Worm (Caenorhabditis elegans): ENCODE results near the gene bmy-1.
"Not testable (repeated sequence)": the region's sequence is repeated elsewhere in the genome, so short reads cannot be mapped to it uniquely, and the experiment has no call there.

Gene bmy-1

ce11 chrII:5350357-5350756, 8.1 kb upstream of the bmy-1 start, which contains the start of gene F09E5.8:
TSS of gene F09E5.8 (plus strand) at chrII:5350669.
- TF ChIP-seq lin-1 (GFP tag; IDR thresholded peaks at IDR 0.05) (0 out of 2 replicates have a peak, but pooled peaks have one; percentile 41), ceh-20 (GFP tag; IDR thresholded peaks at IDR 0.05) (0 out of 2 replicates have a peak, but pooled peaks have one; percentile 25), ctbp-1 (GFP tag; IDR thresholded peaks at IDR 0.05) (0 out of 2 replicates have a peak, but pooled peaks have one; percentile 39), T26A8.4 (GFP tag; IDR thresholded peaks at IDR 0.05) (peak; percentile 81), pha-4 (GFP tag; IDR thresholded peaks at IDR 0.05) (peak; percentile 63; the same call in 1 of the 2 replicates), vab-7 (GFP tag; IDR thresholded peaks at IDR 0.05) (0 out of 2 replicates have a peak, but pooled peaks have one; percentile 63), lin-38 (GFP tag; IDR thresholded peaks at IDR 0.05) (peak; percentile 82), hmg-1.1 (GFP tag; IDR thresholded peaks at IDR 0.05) (peak; percentile 78), dmd-6 (GFP tag; IDR thresholded peaks at IDR 0.05) (peak; percentile 23; the same call in 1 of the 2 replicates)
- TF ChIP-seq pha-4 (tag; optimal IDR thresholded peaks at IDR 0.05) = not testable (repeated sequence)

ce11 chrII:5351799-5352198, 6.7 kb upstream of the bmy-1 start, which contains the start of gene F09E5.7:
TSS of gene F09E5.7 (plus strand) at chrII:5352099.
- no peak for TF ChIP-seq lin-13 (GFP tag; optimal IDR thresholded peaks at IDR 0.05)
- TF ChIP-seq fkh-10 (GFP tag; optimal IDR thresholded peaks at IDR 0.05) = no peak
- TF ChIP-seq lir-3 (tag; optimal IDR thresholded peaks at IDR 0.05) = no peak
- no peak for TF ChIP-seq unc-39 (tag; optimal IDR thresholded peaks at IDR 0.05)
- no peak for TF ChIP-seq madf-5 (GFP tag; IDR thresholded peaks at IDR 0.05)
- no peak for TF ChIP-seq T20F7.1 (GFP tag; optimal IDR thresholded peaks at IDR 0.05)
- no peak for TF ChIP-seq daf-8 (GFP tag; IDR thresholded peaks at IDR 0.05)
- no peak for TF ChIP-seq pqm-1 (tag; optimal IDR thresholded peaks at IDR 0.05)
- TF ChIP-seq ceh-20 (GFP tag; IDR thresholded peaks at IDR 0.05) = no peak
- no peak for TF ChIP-seq nhr-11 (tag; optimal IDR thresholded peaks at IDR 0.05)
- no peak for TF ChIP-seq mdt-29 (GFP tag; IDR thresholded peaks at IDR 0.05)
- no peak for TF ChIP-seq mxl-2 (GFP tag; conservative IDR thresholded peaks at IDR 0.05)
- no peak for TF ChIP-seq arid-1 (GFP tag; conservative IDR thresholded peaks at IDR 0.05)
- TF ChIP-seq Y105C5A.15 (GFP tag; IDR thresholded peaks at IDR 0.05) = no peak
- no peak for TF ChIP-seq nhr-10 (tag; optimal IDR thresholded peaks at IDR 0.05)
- no peak for TF ChIP-seq pha-4 (GFP tag; IDR thresholded peaks at IDR 0.05)
- no peak for TF ChIP-seq pha-4 (tag; optimal IDR thresholded peaks at IDR 0.05)
- no peak for TF ChIP-seq F26F4.8 (GFP tag; conservative IDR thresholded peaks at IDR 0.05)
- no peak for TF ChIP-seq hlh-11 (tag; optimal IDR thresholded peaks at IDR 0.05)

- TF ChIP-seq dmd-6 (GFP tag; IDR thresholded peaks at IDR 0.05) = 0 out of 2 replicates have a peak, but pooled peaks have one; percentile 27
- TF ChIP-seq jun-1 (tag; optimal IDR thresholded peaks at IDR 0.05) = no peak
- TF ChIP-seq dmd-9 (GFP tag; IDR thresholded peaks at IDR 0.05) = 0 out of 2 replicates have a peak, but pooled peaks have one; percentile 28
- TF ChIP-seq ztf-11 (tag; optimal IDR thresholded peaks at IDR 0.05) = no peak
- TF ChIP-seq F44E2.7 (GFP tag; IDR thresholded peaks at IDR 0.05) = peak; percentile 86; the same call in 1 of the 2 replicates
- no peak for TF ChIP-seq ceh-62 (tag; optimal IDR thresholded peaks at IDR 0.05)
- no peak for TF ChIP-seq fkh-10 (GFP tag; optimal IDR thresholded peaks at IDR 0.05)
- peak; percentile 78 for TF ChIP-seq tra-1 (GFP tag; IDR thresholded peaks at IDR 0.05)
- no peak for TF ChIP-seq lin-13 (GFP tag; optimal IDR thresholded peaks at IDR 0.05)
- TF ChIP-seq mdt-29 (GFP tag; IDR thresholded peaks at IDR 0.05) = peak; percentile 61
- peak; percentile 84 for TF ChIP-seq vab-7 (GFP tag; IDR thresholded peaks at IDR 0.05)
- TF ChIP-seq ces-1 (GFP tag; optimal IDR thresholded peaks at IDR 0.05) = no peak
- TF ChIP-seq nhr-42 (GFP tag; IDR thresholded peaks at IDR 0.05) = peak; percentile 69; the same call in 1 of the 2 replicates
- TF ChIP-seq F49E8.2 (tag; optimal IDR thresholded peaks at IDR 0.05; ENCODE audit: borderline replicate concordance) = peak; percentile 24
- TF ChIP-seq lim-7 (GFP tag; IDR thresholded peaks at IDR 0.05) = peak; percentile 98
- TF ChIP-seq F10B5.3 (tag; optimal IDR thresholded peaks at IDR 0.05) = peak; percentile 20
- peak; percentile 60; the same call in 1 of the 2 replicates for TF ChIP-seq Y48G9A.11 (GFP tag; IDR thresholded peaks at IDR 0.05)
- peak; percentile 89 for TF ChIP-seq F26F4.8 (GFP tag; conservative IDR thresholded peaks at IDR 0.05)
- TF ChIP-seq pqm-1 (tag; optimal IDR thresholded peaks at IDR 0.05) = no peak
- no peak for TF ChIP-seq unc-62 (GFP tag; optimal IDR thresholded peaks at IDR 0.05 in 1 of 2)
- no peak for TF ChIP-seq unc-62 (tag; optimal IDR thresholded peaks at IDR 0.05)
- no peak for TF ChIP-seq ama-1 (optimal IDR thresholded peaks at IDR 0.05)
- TF ChIP-seq spr-1 (tag; optimal IDR thresholded peaks at IDR 0.05) = peak; percentile 54
- no peak for TF ChIP-seq ZK546.5 (tag; optimal IDR thresholded peaks at IDR 0.05)
- TF ChIP-seq lin-29 (GFP tag; IDR thresholded peaks at IDR 0.05) = peak; percentile 65; the same call in 1 of the 2 replicates
- peak; percentile 89 for TF ChIP-seq ctbp-1 (GFP tag; IDR thresholded peaks at IDR 0.05)
- TF ChIP-seq mxl-2 (GFP tag; conservative IDR thresholded peaks at IDR 0.05) = no peak
- TF ChIP-seq mxl-3 (GFP tag; optimal IDR thresholded peaks at IDR 0.05) = no peak
- no peak for TF ChIP-seq hmg-1.1 (GFP tag; IDR thresholded peaks at IDR 0.05)
- TF ChIP-seq nhr-41 (GFP tag; IDR thresholded peaks at IDR 0.05) = peak; percentile 81
- TF ChIP-seq Y75B8A.6 (GFP tag; IDR thresholded peaks at IDR 0.05) = peak; percentile 93
Observed at ce11 chrII:5353642-5354041, 4.9 kb upstream of the bmy-1 start.

All from whole organism, L4 larva.